Worm (Caenorhabditis elegans) whole organism, young adult: Measurements from ENCODE around the gene str-190.

ENCODE experiments used
- F10E7.11 ChIP-seq: sonication (generic microtip); optimal IDR thresholded peaks from 2 replicates; lab custom pipeline; 2017; ENCODE audit warnings: mild to moderate bottlenecking, missing genetic modification characterization, moderate library complexity, missing compliant biosample characterization
- F22D6.2 ChIP-seq: sonication (generic microtip); optimal IDR thresholded peaks from 2 replicates; lab custom pipeline; 2016; ENCODE audit warnings: mild to moderate bottlenecking, missing genetic modification characterization, missing compliant biosample characterization
- F23B12.7 ChIP-seq: sonication (generic microtip); optimal IDR thresholded peaks from 2 replicates; lab custom pipeline; 2017; ENCODE audit warnings: missing genetic modification characterization, mild to moderate bottlenecking, missing compliant biosample characterization, antibody characterized with exemption, moderate library complexity; ENCODE audit not compliant: insufficient read depth
- F37B4.10 ChIP-seq: fragments of 200-800 bp; sonication (Bioruptor generic); IDR thresholded peaks from 2 replicates; pipeline ENCODE4 v1.3.6; 2022; ENCODE audit warnings: missing genetic modification characterization, missing compliant biosample characterization
- F39B2.1 ChIP-seq: fragments of 200-800 bp; sonication (Bioruptor generic); IDR thresholded peaks from 2 replicates; pipeline ENCODE4 v1.3.6; 2022; ENCODE audit warnings: missing genetic modification reagents, missing genetic modification characterization, missing compliant biosample characterization
- F52B5.7 ChIP-seq: sonication (generic microtip); optimal IDR thresholded peaks from 2 replicates; lab custom pipeline; 2016; ENCODE audit warnings: mild to moderate bottlenecking, missing genetic modification characterization, missing compliant biosample characterization
- K11D2.4 ChIP-seq: fragments of 200-800 bp; sonication (Bioruptor generic); IDR thresholded peaks from 2 replicates; pipeline ENCODE4 v1.3.6; 2022; ENCODE audit warnings: missing genetic modification reagents, missing genetic modification characterization, missing compliant biosample characterization
- T26A5.8 ChIP-seq: sonication (generic microtip); optimal IDR thresholded peaks from 2 replicates; lab custom pipeline; 2016; ENCODE audit warnings: missing genetic modification characterization, missing compliant biosample characterization
- Y67H2A.10 ChIP-seq: fragments of 200-800 bp; sonication (Bioruptor generic); conservative IDR thresholded peaks from 2 replicates; pipeline ENCODE4 v1.3.6; 2022; ENCODE audit warnings: missing genetic modification reagents, missing genetic modification characterization, missing compliant biosample characterization
- attf-3 ChIP-seq: fragments of 200-800 bp; sonication (Bioruptor generic); conservative IDR thresholded peaks from 2 replicates; pipeline ENCODE4 v1.3.6; 2022; ENCODE audit warnings: missing genetic modification reagents, missing genetic modification characterization, missing compliant biosample characterization
- attf-6 ChIP-seq: fragments of 200-800 bp; sonication (Bioruptor generic); IDR thresholded peaks from 2 replicates; pipeline ENCODE4 v1.3.6; 2022; ENCODE audit warnings: missing genetic modification reagents, missing genetic modification characterization, missing compliant biosample characterization
- bed-1 ChIP-seq: fragments of 200-800 bp; sonication (Bioruptor generic); IDR thresholded peaks from 2 replicates; pipeline ENCODE4 v1.3.6; 2022; ENCODE audit warnings: missing genetic modification reagents, missing genetic modification characterization, missing compliant biosample characterization
- bed-2 ChIP-seq: fragments of 200-800 bp; sonication (Bioruptor generic); IDR thresholded peaks from 2 replicates; pipeline ENCODE4 v1.3.6; 2022; ENCODE audit warnings: missing genetic modification reagents, missing genetic modification characterization, missing compliant biosample characterization
- cebp-1 ChIP-seq, 2 experiments: fragments of 200-800 bp in 1 of 2; sonication (Bioruptor generic) in 1 of 2; sonication (generic microtip) in 1 of 2; IDR thresholded peaks in 1 of 2; optimal IDR thresholded peaks in 1 of 2; 2 replicates each; pipeline versions ENCODE4 v1.3.6 to Lab custom; 2017 to 2022; ENCODE audit warnings: missing compliant biosample characterization in 2 of 2, missing genetic modification characterization in 2 of 2, mild to moderate bottlenecking in 1 of 2, missing genetic modification reagents in 1 of 2, moderate library complexity in 1 of 2
- dox-1 ChIP-seq: fragments of 200-800 bp; sonication (Bioruptor generic); IDR thresholded peaks from 2 replicates; pipeline ENCODE4 v1.3.6; 2022; ENCODE audit warnings: missing genetic modification reagents, missing genetic modification characterization, missing compliant biosample characterization
- dpff-1 ChIP-seq: sonication (generic microtip); optimal IDR thresholded peaks from 2 replicates; lab custom pipeline; 2017; ENCODE audit warnings: mild to moderate bottlenecking, missing genetic modification characterization, missing compliant biosample characterization
- egl-18 ChIP-seq: fragments of 200-800 bp; sonication (Bioruptor generic); IDR thresholded peaks from 2 replicates; pipeline ENCODE4 v1.3.6; 2022; ENCODE audit warnings: missing genetic modification reagents, missing genetic modification characterization, missing compliant biosample characterization
- egl-44 ChIP-seq: fragments of 200-800 bp; sonication (Bioruptor generic); IDR thresholded peaks from 2 replicates; pipeline ENCODE4 v1.3.6; 2022; ENCODE audit warnings: missing genetic modification reagents, missing genetic modification characterization, missing compliant biosample characterization
- egrh-3 ChIP-seq: fragments of 200-800 bp; sonication (Bioruptor generic); IDR thresholded peaks from 2 replicates; pipeline ENCODE4 v1.3.6; 2022; ENCODE audit warnings: missing genetic modification reagents, missing genetic modification characterization, missing compliant biosample characterization
- ekl-4 ChIP-seq: fragments of 200-800 bp; sonication (Bioruptor generic); IDR thresholded peaks from 2 replicates; pipeline ENCODE4 v1.3.6; 2022; ENCODE audit warnings: missing genetic modification reagents, missing genetic modification characterization, missing compliant biosample characterization
- lag-1 ChIP-seq: fragments of 200-800 bp; sonication (Bioruptor generic); IDR thresholded peaks from 2 replicates; pipeline ENCODE4 v1.3.6; 2022; ENCODE audit warnings: missing genetic modification reagents, missing genetic modification characterization, missing compliant biosample characterization
- madf-3 ChIP-seq: fragments of 200-800 bp; sonication (Bioruptor generic); IDR thresholded peaks from 2 replicates; pipeline ENCODE4 v1.3.6; 2022; ENCODE audit warnings: missing genetic modification reagents, missing genetic modification characterization, missing compliant biosample characterization
- mcd-1 ChIP-seq: fragments of 200-800 bp; sonication (Bioruptor generic); IDR thresholded peaks from 2 replicates; pipeline ENCODE4 v1.3.6; 2022; ENCODE audit warnings: missing genetic modification reagents, missing genetic modification characterization, missing compliant biosample characterization
- nhr-179 ChIP-seq: sonication (generic microtip); optimal IDR thresholded peaks from 2 replicates; lab custom pipeline; 2016; ENCODE audit warnings: mild to moderate bottlenecking, missing genetic modification characterization, missing compliant biosample characterization
- pbrm-1 ChIP-seq: fragments of 200-800 bp; sonication (Bioruptor generic); IDR thresholded peaks from 2 replicates; pipeline ENCODE4 v1.3.6; 2022; ENCODE audit warnings: missing genetic modification reagents, missing genetic modification characterization, missing compliant biosample characterization
- repo-1 ChIP-seq: sonication (generic microtip); optimal IDR thresholded peaks from 2 replicates; lab custom pipeline; 2017; ENCODE audit warnings: mild to moderate bottlenecking, missing genetic modification characterization, missing compliant biosample characterization
- sea-2 ChIP-seq: fragments of 200-800 bp; sonication (Bioruptor generic); IDR thresholded peaks from 2 replicates; pipeline ENCODE4 v1.3.6; 2022; ENCODE audit warnings: missing genetic modification characterization, missing compliant biosample characterization
- sptf-2 ChIP-seq: fragments of 200-800 bp; sonication (Bioruptor generic); optimal IDR thresholded peaks from 2 replicates; lab custom pipeline; 2018; ENCODE audit warnings: mild to moderate bottlenecking, missing genetic modification characterization, missing compliant biosample characterization
- unc-130 ChIP-seq: sonication (generic microtip); optimal IDR thresholded peaks from 2 replicates; lab custom pipeline; 2016; ENCODE audit warnings: missing genetic modification reagents, missing genetic modification characterization, missing compliant biosample characterization
- zim-3 ChIP-seq: sonication (generic microtip); optimal IDR thresholded peaks from 2 replicates; lab custom pipeline; 2017; ENCODE audit warnings: mild to moderate bottlenecking, missing genetic modification characterization, moderate library complexity, missing compliant biosample characterization
- ztf-25 ChIP-seq: fragments of 200-800 bp; sonication (Bioruptor generic); IDR thresholded peaks from 2 replicates; pipeline ENCODE4 v1.3.6; 2022; ENCODE audit warnings: missing genetic modification reagents, missing genetic modification characterization, missing compliant biosample characterization
- ztf-28 ChIP-seq: fragments of 200-800 bp; sonication (Bioruptor generic); IDR thresholded peaks from 2 replicates; pipeline ENCODE4 v1.3.6; 2022; ENCODE audit warnings: missing genetic modification reagents, missing genetic modification characterization, missing compliant biosample characterization
- ztf-6 ChIP-seq: fragments of 200-800 bp; sonication (Bioruptor generic); IDR thresholded peaks from 2 replicates; pipeline ENCODE4 v1.3.6; 2022; ENCODE audit warnings: missing genetic modification reagents, missing genetic modification characterization, missing compliant biosample characterization

str-190 gene

ce11 chrV:7444331-7444730 is 34.0 kb downstream of the str-190 start, which contains the start of gene nhr-141:
nhr-141 (plus strand) TSS chrV:7444661.
- TF ChIP-seq egrh-3 (GFP tag; lab: Robert Waterston, UW) (peak; percentile 55), madf-3 (GFP tag; lab: Robert Waterston, UW) (peak; percentile 65; the same call in 1 of the 2 replicates)

- TF ChIP-seq sea-2: 0 out of 2 replicates have a peak, but pooled peaks have one; percentile 33
- TF ChIP-seq attf-3: peak; percentile 62
- TF ChIP-seq ztf-6 (GFP tag; lab: Robert Waterston, UW): 0 out of 2 replicates have a peak, but pooled peaks have one; percentile 35
- peak; percentile 88 for TF ChIP-seq egrh-3 (GFP tag; lab: Robert Waterston, UW)
- peak; percentile 9; the same call in 1 of the 2 replicates for TF ChIP-seq bed-2 (GFP tag; lab: Robert Waterston, UW)
- TF ChIP-seq Y67H2A.10 (GFP tag; lab: Robert Waterston, UW): peak; percentile 19; the same call in 1 of the 2 replicates
- 0 out of 2 replicates have a peak, but pooled peaks have one; percentile 20 for TF ChIP-seq bed-1 (GFP tag; lab: Robert Waterston, UW)
- peak; percentile 94; the same call in 1 of the 2 replicates for TF ChIP-seq F37B4.10
- 0 out of 2 replicates have a peak, but pooled peaks have one; percentile 43 for TF ChIP-seq ztf-28
- 0 out of 2 replicates have a peak, but pooled peaks have one; percentile 53 for TF ChIP-seq egl-18 (GFP tag; lab: Robert Waterston, UW)
- 0 out of 2 replicates have a peak, but pooled peaks have one; percentile 34 for TF ChIP-seq pbrm-1 (GFP tag; lab: Robert Waterston, UW)
- 0 out of 2 replicates have a peak, but pooled peaks have one; percentile 51 for TF ChIP-seq F39B2.1 (GFP tag; lab: Robert Waterston, UW)
- TF ChIP-seq ekl-4 (GFP tag; lab: Robert Waterston, UW): peak; percentile 21; the same call in 1 of the 2 replicates
- 0 out of 2 replicates have a peak, but pooled peaks have one; percentile 75 for TF ChIP-seq ztf-25 (GFP tag; lab: Robert Waterston, UW)
Measured at ce11 chrV:7443480-7443879, 34.8 kb downstream of the str-190 start.

ce11 chrV:7439807-7440206 is 38.5 kb downstream of the str-190 start, which contains the start of gene try-13:
try-13 (plus strand) TSS chrV:7440107.
- TF ChIP-seq attf-3 (no peak), egl-44 (GFP tag; lab: Robert Waterston, UW) (no peak), pbrm-1 (GFP tag; lab: Robert Waterston, UW) (no peak), cebp-1 (GFP tag; IDR thresholded peaks at IDR 0.05; lab: Robert Waterston, UW) (no peak), cebp-1 (tag; optimal IDR thresholded peaks at IDR 0.05; lab: Kevin White, UChicago) (no peak), nhr-179 (tag; lab: Kevin White, UChicago) (no peak)

- TF ChIP-seq dpff-1 (tag; lab: Kevin White, UChicago) (no peak), attf-6 (GFP tag; lab: Robert Waterston, UW) (no peak), zim-3 (tag; lab: Kevin White, UChicago) (no peak), F23B12.7 (tag; lab: Kevin White, UChicago) (no peak), pbrm-1 (GFP tag; lab: Robert Waterston, UW) (no peak), F22D6.2 (no peak), T26A5.8 (tag; lab: Kevin White, UChicago) (no peak), dox-1 (GFP tag; lab: Robert Waterston, UW) (no peak), repo-1 (tag; lab: Kevin White, UChicago) (no peak), lag-1 (GFP tag; lab: Robert Waterston, UW) (no peak)
Measured at ce11 chrV:7437985-7438384, 40.3 kb downstream of the str-190 start, which contains the start of gene F25E5.16. F25E5.16 (plus strand) TSS chrV:7438285.

- TF ChIP-seq F10E7.11 (tag; lab: Kevin White, UChicago) (peak; percentile 63), mcd-1 (GFP tag; lab: Robert Waterston, UW) (peak; percentile 18; the same call in 1 of the 2 replicates), sptf-2 (GFP tag; lab: Kevin White, UChicago) (no peak), unc-130 (GFP tag; lab: Kevin White, UChicago) (no peak), sea-2 (no peak), K11D2.4 (GFP tag; lab: Robert Waterston, UW) (0 out of 2 replicates have a peak, but pooled peaks have one; percentile 16), F52B5.7 (tag; lab: Kevin White, UChicago) (peak; percentile 10)
Measured at ce11 chrV:7437538-7437937, 40.8 kb downstream of the str-190 start, which contains the start of gene F25E5.9. F25E5.9 (minus strand) TSS chrV:7437919.
